Worm (Caenorhabditis elegans) whole organism, early embryonic: ENCODE results near the gene D1054.8.

Experiments used
- B0310.2 ChIP-seq: sonication (generic microtip); optimal IDR thresholded peaks from 2 replicates; lab custom pipeline; 2016; ENCODE audit warnings: mild to moderate bottlenecking, missing genetic modification characterization, missing compliant biosample characterization
- F13C5.2 ChIP-seq: sonication (generic microtip); optimal IDR thresholded peaks from 2 replicates; lab custom pipeline; 2017; ENCODE audit warnings: mild to moderate bottlenecking, missing genetic modification characterization, inconsistent platforms, missing compliant biosample characterization
- ama-1 ChIP-seq: fragments of 150-350 bp; optimal IDR thresholded peaks from 2 replicates; lab custom pipeline; 2014
- ceh-13 ChIP-seq: fragments of 200-800 bp; sonication (Bioruptor generic); optimal IDR thresholded peaks from 2 replicates; lab custom pipeline; 2018; ENCODE audit warnings: mild to moderate bottlenecking, missing genetic modification characterization, missing compliant biosample characterization
- ceh-36 ChIP-seq: sonication (generic microtip); optimal IDR thresholded peaks from 2 replicates; lab custom pipeline; 2016; ENCODE audit warnings: missing genetic modification characterization, inconsistent platforms, missing compliant biosample characterization
- flt-1 ChIP-seq: fragments of 200-800 bp; sonication (Bioruptor generic); IDR thresholded peaks from 2 replicates; pipeline ENCODE4 v1.3.6; 2022; ENCODE audit warnings: missing genetic modification characterization, missing compliant biosample characterization
- hmbx-1 ChIP-seq: sonication (generic microtip); optimal IDR thresholded peaks from 2 replicates; lab custom pipeline; 2016; ENCODE audit warnings: mild to moderate bottlenecking, missing genetic modification characterization, missing compliant biosample characterization
- hnd-1 ChIP-seq: sonication (generic microtip); optimal IDR thresholded peaks from 2 replicates; lab custom pipeline; 2016; ENCODE audit warnings: missing genetic modification characterization, missing compliant biosample characterization
- pes-1 ChIP-seq: fragments of 200-800 bp; sonication (Bioruptor generic); IDR thresholded peaks from 2 replicates; pipeline ENCODE4 v1.3.6; 2022; ENCODE audit warnings: missing genetic modification reagents, missing genetic modification characterization, missing compliant biosample characterization
- scrt-1 ChIP-seq: fragments of 200-800 bp; sonication (Bioruptor generic); IDR thresholded peaks from 2 replicates; pipeline ENCODE4 v1.3.6; 2022; ENCODE audit warnings: missing genetic modification characterization, missing compliant biosample characterization
- sea-1 ChIP-seq: fragments of 200-800 bp; sonication (Bioruptor generic); conservative IDR thresholded peaks from 2 replicates; pipeline ENCODE4 v1.3.6; 2022; ENCODE audit warnings: missing genetic modification characterization, missing compliant biosample characterization
- tbx-11 ChIP-seq: fragments of 200-800 bp; sonication (Bioruptor generic); IDR thresholded peaks from 2 replicates; pipeline ENCODE4 v1.3.6; 2022; ENCODE audit warnings: missing genetic modification characterization, missing compliant biosample characterization

- TF ChIP-seq ama-1, result no peak
- peak; percentile 41 for TF ChIP-seq hmbx-1
- peak; percentile 94 for TF ChIP-seq F13C5.2 (tag; lab: Kevin White, UChicago)
- peak; percentile 88 for TF ChIP-seq ceh-36 (tag; lab: Kevin White, UChicago)
- TF ChIP-seq sea-1 (GFP tag; lab: Robert Waterston, UW), result peak; percentile 89
- peak; percentile 89 for TF ChIP-seq scrt-1
- peak; percentile 77 for TF ChIP-seq flt-1 (GFP tag; lab: Robert Waterston, UW)
- peak; percentile 80 for TF ChIP-seq tbx-11
- peak; percentile 64 for TF ChIP-seq B0310.2 (tag; lab: Kevin White, UChicago)
- TF ChIP-seq pes-1 (GFP tag; lab: Robert Waterston, UW), result no peak; the same call in 1 of the 2 replicates
- peak; percentile 64 for TF ChIP-seq ceh-13
- peak; percentile 61 for TF ChIP-seq hnd-1 (tag; lab: Kevin White, UChicago)
These were observed 23.8 kb downstream of the D1054.8 start, which contains the start of gene plrg-1 for ce11 chrV:10807862-10808327.
